Worm (Caenorhabditis elegans): ENCODE measurements around the gene metr-1.
"Not testable (repeated sequence)": the region's sequence is repeated elsewhere in the genome, so short reads cannot be mapped to it uniquely, and the experiment has no call there.

DNA sequence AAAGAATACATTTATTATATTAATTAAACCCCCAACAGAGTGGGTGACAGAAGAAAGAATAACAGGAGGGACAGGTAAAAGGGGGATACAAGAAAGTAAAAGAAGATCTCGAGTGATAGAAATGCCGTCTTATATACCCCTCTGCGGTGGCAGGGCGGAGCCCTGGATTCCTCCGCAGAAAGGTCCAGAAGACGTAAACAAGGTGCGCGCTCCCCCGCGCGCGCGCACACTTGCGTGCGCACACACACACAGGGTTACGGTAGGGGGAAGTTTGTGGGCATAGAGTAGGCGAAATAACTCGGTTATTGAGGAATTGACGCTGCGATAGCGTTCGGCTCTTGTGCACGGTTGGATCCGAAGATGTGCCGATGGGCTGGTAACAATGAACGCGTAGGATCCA is 15.6 kb downstream of the metr-1 start, which contains the start of gene R03D7.15:
- TF ChIP-seq pha-4, nhr-11, nhr-76 (tag; optimal IDR thresholded peaks at IDR 0.05): not testable (repeated sequence)
